Fruit fly (Drosophila melanogaster) ovary, adult (tissue): Measurements from ENCODE around the gene B4.

Source experiments
- CG17801 ChIP-seq: fragments of 200-800 bp; optimal IDR thresholded peaks from 2 replicates; lab custom pipeline; 2019; ENCODE audit warnings: missing biosample characterization, mild to moderate bottlenecking, missing genetic modification characterization, moderate library complexity; ENCODE audit not compliant: partially characterized antibody

Gene B4

dm6 chr2L:13514262-13514937, 34.7 kb downstream of the B4 start:
- TF ChIP-seq CG17801 (GFP tag; lab: Kevin White, UChicago): peak; percentile 74

dm6 chr2L:13513331-13514261, 35.5 kb downstream of the B4 start:
- peak; percentile 33 for TF ChIP-seq CG17801 (GFP tag; lab: Kevin White, UChicago)

DNA sequence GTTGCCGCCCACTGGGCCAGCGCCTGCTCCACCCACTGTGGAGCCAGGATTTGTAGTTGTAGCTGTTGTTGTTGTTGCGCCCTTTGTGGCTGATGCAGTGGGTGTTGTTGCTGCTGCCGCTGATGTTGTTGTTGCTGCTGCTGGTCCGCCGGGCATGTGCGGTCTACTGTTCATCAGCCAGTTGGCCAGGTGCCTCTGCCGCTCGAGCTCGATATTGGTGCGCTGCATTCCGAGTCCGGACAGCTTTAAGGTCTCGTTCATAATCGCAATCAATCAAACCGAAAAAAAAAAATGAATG, 36.1 kb downstream of the B4 start:
- no peak for TF ChIP-seq CG17801 (GFP tag; lab: Kevin White, UChicago)

DNA sequence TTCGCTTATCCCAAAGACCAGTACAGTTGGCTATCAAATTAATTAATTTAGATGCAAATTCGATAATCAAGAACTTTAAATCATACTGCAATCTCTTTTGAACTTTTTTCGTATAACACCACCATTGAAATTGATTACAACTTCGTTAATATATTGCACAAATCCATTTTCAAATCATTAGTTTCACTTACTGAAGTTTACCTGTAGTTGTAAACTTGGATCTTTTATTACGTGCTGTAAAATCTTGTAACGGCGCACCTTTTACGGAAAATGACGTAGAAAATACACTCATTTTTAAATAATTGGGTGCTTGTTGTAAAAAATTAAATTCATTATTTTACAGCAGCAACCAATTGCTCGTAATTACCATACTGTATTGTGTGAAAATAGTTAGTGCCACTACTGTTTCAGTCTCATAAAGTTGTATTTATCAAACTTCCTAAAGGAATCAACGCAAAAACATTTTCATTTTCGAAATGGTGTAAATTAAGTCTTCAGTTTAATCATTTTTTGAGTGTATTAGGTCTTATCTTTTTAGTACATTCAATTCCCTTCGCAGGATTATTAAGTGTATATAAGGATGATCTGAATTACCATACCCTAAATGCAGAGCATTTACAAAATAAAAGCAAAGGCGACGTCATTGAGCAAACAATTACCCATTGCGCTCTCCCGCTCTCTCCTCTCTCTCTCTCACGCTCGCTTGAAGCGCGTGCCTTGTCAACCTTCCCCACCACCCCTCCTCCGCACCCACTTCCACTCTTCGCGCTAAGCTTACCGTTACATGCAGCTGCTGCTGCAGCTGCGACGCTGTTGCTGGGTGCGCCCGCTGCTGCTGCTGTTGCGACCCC, 36.7 kb downstream of the B4 start:
- peak; percentile 49 for TF ChIP-seq CG17801 (GFP tag; lab: Kevin White, UChicago)

DNA sequence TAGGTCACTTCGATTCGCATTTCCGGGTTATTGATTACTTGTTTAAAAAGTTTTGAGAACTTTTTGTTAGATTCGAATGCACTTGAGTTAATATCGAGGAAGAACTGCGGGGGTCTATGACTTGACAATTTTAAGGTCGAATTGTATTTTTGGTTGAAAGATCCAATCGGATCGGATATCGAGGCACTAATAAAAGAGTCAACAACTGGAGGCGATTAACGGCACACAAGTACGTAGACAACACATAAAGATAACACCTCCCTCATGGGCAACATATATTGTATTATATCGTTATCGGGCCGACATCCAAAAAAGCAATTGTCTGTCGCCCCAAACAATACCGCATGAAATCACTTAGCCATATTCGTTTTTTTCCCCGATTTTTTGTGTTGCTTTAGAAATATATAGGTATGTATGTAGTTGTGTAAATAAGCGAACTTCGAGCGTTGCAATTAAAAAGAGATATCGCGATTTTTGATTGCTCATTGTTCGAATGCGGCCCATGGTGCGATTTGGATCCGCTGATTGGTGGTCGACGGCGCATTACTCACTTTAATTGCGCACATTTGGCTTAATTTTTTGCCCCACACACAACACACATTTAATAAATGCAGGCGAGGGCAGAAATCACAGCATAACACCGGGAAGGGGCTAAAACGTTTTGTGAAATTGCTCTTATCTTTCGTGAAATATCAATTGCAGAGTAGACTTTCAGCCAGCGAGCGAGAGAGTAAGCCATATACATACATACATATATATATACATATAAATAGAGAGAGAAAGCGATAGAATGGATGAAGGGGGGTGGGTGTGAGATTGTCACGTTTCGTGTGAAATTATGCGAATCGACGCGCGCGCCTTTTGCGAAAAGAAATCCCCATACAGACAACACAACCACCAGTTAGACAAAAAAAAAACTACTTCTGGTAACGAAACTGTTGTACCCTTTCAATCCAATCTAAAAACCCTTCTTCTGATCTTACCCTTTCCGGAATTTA, 38.0 kb downstream of the B4 start:
- TF ChIP-seq CG17801 (GFP tag; lab: Kevin White, UChicago): no peak

- no peak for TF ChIP-seq CG17801 (GFP tag; lab: Kevin White, UChicago)
Observed at dm6 chr2L:13509533-13510240, 39.4 kb downstream of the B4 start.

DNA sequence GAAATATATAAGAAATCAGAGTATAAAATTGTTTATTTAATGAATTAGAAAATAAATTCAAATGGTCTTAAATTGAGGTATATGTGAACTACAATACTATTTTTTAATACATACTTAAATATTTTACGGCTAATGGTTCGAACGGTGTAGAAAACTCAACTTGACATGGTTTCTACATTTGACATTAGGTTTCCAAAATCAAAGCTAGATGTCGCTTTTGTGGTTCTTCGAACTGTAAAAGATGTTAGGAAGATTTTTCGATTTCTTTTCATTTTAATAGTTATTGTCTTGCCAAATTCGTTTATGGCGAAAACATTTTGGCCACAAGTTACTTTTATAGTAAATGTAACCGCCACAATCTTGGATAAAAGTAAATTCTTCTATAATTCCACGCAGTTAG, 48.7 kb downstream of the B4 start:
- TF ChIP-seq CG17801 (GFP tag; lab: Kevin White, UChicago): no peak

DNA sequence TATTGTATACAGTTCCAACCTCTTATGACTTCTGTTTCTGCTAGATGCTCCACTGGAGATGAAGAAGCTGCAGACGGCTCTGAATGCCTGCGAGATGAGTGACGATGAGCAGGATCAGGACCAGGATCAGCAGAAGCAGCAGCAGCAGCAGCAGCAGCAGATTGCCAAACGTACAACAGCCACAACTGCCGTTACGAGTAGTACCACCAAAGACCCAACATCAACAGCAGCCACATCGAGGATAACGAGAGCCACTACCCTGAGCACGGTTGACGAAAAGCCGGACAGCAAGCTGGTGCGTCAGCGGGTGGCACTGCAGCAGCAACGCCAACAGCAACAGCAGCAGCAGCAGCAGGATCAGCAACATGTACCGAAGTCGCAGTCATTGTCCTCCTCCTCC, 51.2 kb downstream of the B4 start:
- no peak for TF ChIP-seq CG17801 (GFP tag; lab: Kevin White, UChicago)

dm6 chr2L:13482258-13482657, 66.9 kb downstream of the B4 start:
- TF ChIP-seq CG17801 (GFP tag; lab: Kevin White, UChicago): no peak

dm6 chr2L:13475254-13475653, 73.9 kb downstream of the B4 start:
- no peak for TF ChIP-seq CG17801 (GFP tag; lab: Kevin White, UChicago)

dm6 chr2L:13460911-13461866, 87.9 kb downstream of the B4 start, which contains the start of gene CG46308:
TSS of gene CG46308 (plus strand) at chr2L:13461774.
- no peak for TF ChIP-seq CG17801 (GFP tag; lab: Kevin White, UChicago)
